Worm (Caenorhabditis elegans): Measurements from ENCODE around the gene F37C4.5.

- TF ChIP-seq unc-42 (tag; optimal IDR thresholded peaks at IDR 0.05) (no peak), pha-4 (tag; optimal IDR thresholded peaks at IDR 0.05) (no peak), syd-9 (tag; optimal IDR thresholded peaks at IDR 0.05) (no peak), ama-1 (optimal IDR thresholded peaks at IDR 0.05) (no peak), ceh-30 (tag; optimal IDR thresholded peaks at IDR 0.05) (no peak), tbx-2 (tag; optimal IDR thresholded peaks at IDR 0.05) (peak; percentile 38), fkh-10 (GFP tag; optimal IDR thresholded peaks at IDR 0.05) (no peak), ceh-45 (GFP tag; IDR thresholded peaks at IDR 0.05) (no peak)
Observed at ce11 chrIV:3854606-3855005, 19.0 kb downstream of the F37C4.5 start.

Measured in whole organism, late embryonic.